Worm (Caenorhabditis elegans) whole organism, L4 larva: ENCODE results near the gene sre-37.

ENCODE experiments used
- ceh-82 ChIP-seq: sonication (generic microtip); optimal IDR thresholded peaks from 2 replicates; lab custom pipeline; 2017; ENCODE audit warnings: missing biosample characterization, missing genetic modification characterization
- daf-8 ChIP-seq: fragments of 200-800 bp; sonication (Bioruptor generic); IDR thresholded peaks from 2 replicates; pipeline ENCODE4 v1.3.6; 2022; ENCODE audit warnings: missing genetic modification characterization, missing compliant biosample characterization
- madf-9 ChIP-seq: fragments of 200-800 bp; sonication (Bioruptor generic); conservative IDR thresholded peaks from 2 replicates; pipeline ENCODE4 v1.3.6; 2022; ENCODE audit warnings: missing genetic modification reagents, missing genetic modification characterization, missing compliant biosample characterization
- nhr-28 ChIP-seq: fragments of 150-350 bp; optimal IDR thresholded peaks from 2 replicates; lab custom pipeline; 2014; ENCODE audit warnings: missing biosample characterization, missing genetic modification characterization

- TF ChIP-seq daf-8 (GFP tag; lab: Robert Waterston, UW) (0 out of 2 replicates have a peak, but pooled peaks have one; percentile 71), nhr-28 (tag; lab: Kevin White, UChicago) (peak; percentile 48), madf-9 (GFP tag; lab: Robert Waterston, UW) (peak; percentile 87), ceh-82 (no peak)
These were observed 29.0 kb downstream of the sre-37 start, which contains the start of gene col-85 for ce11 chrII:12494556-12495131.
